Fruit fly (Drosophila melanogaster) whole organism, embryonic: Measurements from ENCODE around the gene CG14237.

Experiments used
- CG8765 ChIP-seq: fragments of 200-800 bp; sonication (Bioruptor generic); IDR thresholded peaks from 2 replicates; pipeline ENCODE4 v1.3.6; 2022; ENCODE audit warnings: missing biosample characterization, missing genetic modification characterization
- Lim3 ChIP-seq: fragments of 200-800 bp; sonication (Bioruptor generic); IDR thresholded peaks from 2 replicates; pipeline ENCODE4 v1.3.6; 2022; ENCODE audit warnings: missing biosample characterization, missing genetic modification characterization
- klu ChIP-seq: fragments of 200-800 bp; sonication (Bioruptor generic); IDR thresholded peaks from 2 replicates; pipeline ENCODE4 v1.3.6; 2022; ENCODE audit warnings: missing biosample characterization, missing genetic modification characterization
- nerfin-2 ChIP-seq: fragments of 200-800 bp; sonication (Bioruptor generic); IDR thresholded peaks from 2 replicates; pipeline ENCODE4 v1.3.6; 2022; ENCODE audit warnings: missing biosample characterization, missing genetic modification characterization; ENCODE audit not compliant: partially characterized antibody

DNA sequence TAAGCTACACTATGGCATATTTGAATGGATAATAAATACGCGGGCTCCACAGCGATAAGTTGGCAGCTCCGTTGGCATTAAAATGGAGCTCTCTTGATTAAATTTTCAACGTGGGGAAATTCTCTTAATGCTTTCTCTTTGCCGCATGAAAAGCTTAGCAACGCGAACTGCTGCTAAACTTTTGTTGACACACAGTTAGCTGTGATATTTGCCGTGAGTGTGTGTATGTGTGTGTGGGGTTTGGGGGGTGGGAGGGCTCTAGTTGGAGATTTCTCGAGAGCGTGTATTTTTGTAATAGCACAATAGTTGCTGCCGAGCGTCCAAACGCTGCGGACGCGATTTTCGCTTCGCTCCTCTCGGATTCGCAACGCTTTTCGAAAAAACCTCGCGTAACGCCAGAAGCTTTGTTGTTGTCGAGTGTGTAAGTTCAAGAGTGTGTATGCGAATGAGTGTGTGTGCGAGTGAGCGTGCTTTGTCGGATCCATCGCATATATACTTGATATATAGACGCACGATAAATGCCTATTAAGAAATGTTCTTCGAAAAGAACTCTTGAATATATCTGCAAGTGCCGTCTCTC lies 4.6 kb downstream of the CG14237 start, which contains the start of gene CG5455:
- TF ChIP-seq nerfin-2 (GFP tag; lab: Robert Waterston, UW) (no peak), CG8765 (GFP tag; lab: Robert Waterston, UW) (no peak), klu (GFP tag; lab: Robert Waterston, UW) (no peak), Lim3 (GFP tag; lab: Robert Waterston, UW) (no peak)
